Worm (Caenorhabditis elegans) whole organism, L2 larva: ENCODE measurements around the gene T04C12.11.

Source experiments
- ama-1 ChIP-seq: fragments of 150-350 bp; optimal IDR thresholded peaks from 2 replicates; lab custom pipeline; 2018; ENCODE audit warnings: inconsistent platforms
- lsy-2 ChIP-seq, 2 experiments: fragments of 150-350 bp in 1 of 2; sonication (generic microtip) in 1 of 2; optimal IDR thresholded peaks; 2 replicates each; lab custom pipeline; 2014 to 2017; ENCODE audit warnings: missing biosample characterization in 2 of 2, missing genetic modification characterization in 2 of 2
- snpc-4 ChIP-seq: fragments of 150-350 bp; optimal IDR thresholded peaks from 2 replicates; lab custom pipeline; 2014; ENCODE audit warnings: missing biosample characterization, missing genetic modification characterization
- unc-62 ChIP-seq: fragments of 150-350 bp; optimal IDR thresholded peaks from 2 replicates; lab custom pipeline; 2014; ENCODE audit warnings: missing biosample characterization, missing genetic modification reagents, missing genetic modification characterization

ce11 chrV:11078874-11079273 is 18.8 kb upstream of the T04C12.11 start:
- TF ChIP-seq unc-62 (GFP tag; lab: Kevin White, UChicago) (no peak), ama-1 (lab: Kevin White, UChicago) (no peak), snpc-4 (tag; lab: Kevin White, UChicago) (no peak), lsy-2 (tag; optimal IDR thresholded peaks at IDR 0.05; lab: Kevin White, UChicago) (no peak)
